Worm (Caenorhabditis elegans) whole organism, L1 larva: Measurements from ENCODE around the gene C50B6.3.

Experiments used
- C04F5.9 ChIP-seq: sonication (generic microtip); optimal IDR thresholded peaks from 2 replicates; lab custom pipeline; 2016; ENCODE audit warnings: missing genetic modification characterization, missing compliant biosample characterization
- C16A3.4 ChIP-seq: fragments of 150-350 bp; optimal IDR thresholded peaks from 2 replicates; lab custom pipeline; 2014; ENCODE audit warnings: missing biosample characterization, missing genetic modification characterization
- Y116A8C.19 ChIP-seq: sonication (generic microtip); optimal IDR thresholded peaks from 2 replicates; lab custom pipeline; 2016; ENCODE audit warnings: missing compliant biosample characterization, missing genetic modification characterization, borderline replicate concordance
- aha-1 ChIP-seq: fragments of 150-350 bp; optimal IDR thresholded peaks from 2 replicates; lab custom pipeline; 2014; ENCODE audit warnings: missing biosample characterization, missing genetic modification characterization
- alr-1 ChIP-seq: fragments of 200-800 bp; sonication (Bioruptor generic); optimal IDR thresholded peaks from 2 replicates; lab custom pipeline; 2018; ENCODE audit warnings: borderline replicate concordance, mild to moderate bottlenecking, missing genetic modification characterization, missing compliant biosample characterization
- aly-2 ChIP-seq: fragments of 150-350 bp; optimal IDR thresholded peaks from 2 replicates; lab custom pipeline; 2014; ENCODE audit warnings: missing biosample characterization, missing genetic modification characterization
- blmp-1 ChIP-seq: fragments of 150-350 bp; optimal IDR thresholded peaks from 2 replicates; lab custom pipeline; 2014; ENCODE audit warnings: missing biosample characterization, missing genetic modification characterization
- ceh-90 ChIP-seq: sonication (generic microtip); optimal IDR thresholded peaks from 2 replicates; lab custom pipeline; 2016; ENCODE audit warnings: missing genetic modification characterization, missing compliant biosample characterization
- ces-1 ChIP-seq: fragments of 150-350 bp; optimal IDR thresholded peaks from 2 replicates; lab custom pipeline; 2014; ENCODE audit warnings: missing biosample characterization, missing genetic modification reagents, missing genetic modification characterization
- efl-3 ChIP-seq: fragments of 200-800 bp; sonication (Bioruptor generic); optimal IDR thresholded peaks from 2 replicates; lab custom pipeline; 2018; ENCODE audit warnings: mild to moderate bottlenecking, missing genetic modification characterization, missing compliant biosample characterization
- egl-27 ChIP-seq, 2 experiments: fragments of 150-350 bp in 1 of 2; sonication (generic microtip); optimal IDR thresholded peaks; 3 replicates each; lab custom pipeline; 2017 to 2018; ENCODE audit warnings: missing biosample characterization in 2 of 2, missing genetic modification characterization in 2 of 2, missing genetic modification reagents in 2 of 2
- elt-2 ChIP-seq: sonication (generic microtip); optimal IDR thresholded peaks from 2 replicates; lab custom pipeline; 2016; ENCODE audit warnings: missing genetic modification characterization, mild to moderate bottlenecking, inconsistent platforms, missing compliant biosample characterization, missing genetic modification reagents
- ets-5 ChIP-seq: fragments of 200-800 bp; sonication (Bioruptor generic); IDR thresholded peaks from 2 replicates; pipeline ENCODE4 v1.3.6; 2022; ENCODE audit warnings: missing genetic modification characterization, missing compliant biosample characterization
- fkh-10 ChIP-seq: sonication (generic microtip); optimal IDR thresholded peaks from 2 replicates; lab custom pipeline; 2017; ENCODE audit warnings: missing biosample characterization, missing genetic modification reagents, missing genetic modification characterization
- fkh-4 ChIP-seq: sonication (generic microtip); optimal IDR thresholded peaks from 2 replicates; lab custom pipeline; 2016; ENCODE audit warnings: missing compliant biosample characterization, missing genetic modification characterization, borderline replicate concordance
- fos-1 ChIP-seq: fragments of 150-350 bp; optimal IDR thresholded peaks from 2 replicates; lab custom pipeline; 2014; ENCODE audit warnings: missing biosample characterization, missing genetic modification characterization
- isw-1 ChIP-seq: fragments of 200-800 bp; sonication (Bioruptor generic); IDR thresholded peaks from 2 replicates; pipeline ENCODE4 v1.3.6; 2022; ENCODE audit warnings: missing genetic modification characterization, missing compliant biosample characterization
- jun-1 ChIP-seq: fragments of 150-350 bp; optimal IDR thresholded peaks from 2 replicates; lab custom pipeline; 2014; ENCODE audit warnings: missing biosample characterization, missing genetic modification reagents, missing genetic modification characterization
- lin-13 ChIP-seq: fragments of 150-350 bp; optimal IDR thresholded peaks from 2 replicates; lab custom pipeline; 2014; ENCODE audit warnings: missing biosample characterization, missing genetic modification reagents, missing genetic modification characterization
- lin-14 ChIP-seq: fragments of 200-800 bp; sonication (Bioruptor generic); optimal IDR thresholded peaks from 2 replicates; lab custom pipeline; 2018; ENCODE audit warnings: mild to moderate bottlenecking, missing genetic modification characterization, moderate library complexity, missing compliant biosample characterization
- lir-3 ChIP-seq: sonication (generic microtip); optimal IDR thresholded peaks from 2 replicates; lab custom pipeline; 2016; ENCODE audit warnings: mild to moderate bottlenecking, missing genetic modification characterization, moderate library complexity, missing compliant biosample characterization; ENCODE audit not compliant: poor library complexity
- mef-2 ChIP-seq: fragments of 150-350 bp; optimal IDR thresholded peaks from 2 replicates; lab custom pipeline; 2014; ENCODE audit warnings: missing biosample characterization, missing genetic modification characterization
- mep-1 ChIP-seq: fragments of 150-350 bp; optimal IDR thresholded peaks from 2 replicates; lab custom pipeline; 2014; ENCODE audit warnings: missing biosample characterization, missing genetic modification characterization
- nhr-237 ChIP-seq: fragments of 150-350 bp; optimal IDR thresholded peaks from 2 replicates; lab custom pipeline; 2014; ENCODE audit warnings: missing biosample characterization, missing genetic modification characterization
- nhr-47 ChIP-seq: sonication (generic microtip); optimal IDR thresholded peaks from 2 replicates; lab custom pipeline; 2016; ENCODE audit warnings: mild to moderate bottlenecking, missing genetic modification characterization, moderate library complexity, missing compliant biosample characterization
- nhr-71 ChIP-seq: sonication (generic microtip); optimal IDR thresholded peaks from 2 replicates; lab custom pipeline; 2016; ENCODE audit warnings: mild to moderate bottlenecking, missing genetic modification characterization, moderate library complexity, missing compliant biosample characterization
- nhr-76 ChIP-seq: sonication (generic microtip); optimal IDR thresholded peaks from 2 replicates; lab custom pipeline; 2017; ENCODE audit warnings: missing biosample characterization, missing genetic modification characterization
- nhr-84 ChIP-seq: sonication (generic microtip); optimal IDR thresholded peaks from 2 replicates; lab custom pipeline; 2017; ENCODE audit warnings: missing biosample characterization, missing genetic modification characterization
- nhr-85 ChIP-seq: sonication (generic microtip); peaks from one replicate; lab custom pipeline; 2016; ENCODE audit warnings: missing genetic modification characterization, inconsistent platforms, missing compliant biosample characterization
- nhr-90 ChIP-seq: sonication (generic microtip); optimal IDR thresholded peaks from 2 replicates; lab custom pipeline; 2016; ENCODE audit warnings: mild to moderate bottlenecking, missing genetic modification characterization, missing compliant biosample characterization; ENCODE audit not compliant: poor library complexity
- pqm-1 ChIP-seq: sonication (generic microtip); optimal IDR thresholded peaks from 3 replicates; lab custom pipeline; 2017; ENCODE audit warnings: missing biosample characterization, missing genetic modification characterization
- snu-23 ChIP-seq: sonication (generic microtip); optimal IDR thresholded peaks from 2 replicates; lab custom pipeline; 2016; ENCODE audit warnings: missing genetic modification characterization, missing compliant biosample characterization
- tbx-2 ChIP-seq: sonication (generic microtip); optimal IDR thresholded peaks from 2 replicates; lab custom pipeline; 2016; ENCODE audit warnings: missing genetic modification characterization, missing compliant biosample characterization
- unc-30 ChIP-seq: sonication (generic microtip); optimal IDR thresholded peaks from 2 replicates; lab custom pipeline; 2017; ENCODE audit warnings: missing biosample characterization, missing genetic modification characterization
- unc-98 ChIP-seq: fragments of 200-800 bp; sonication (Bioruptor generic); IDR thresholded peaks from 2 replicates; pipeline ENCODE4 v1.3.6; 2022; ENCODE audit warnings: missing genetic modification characterization, missing compliant biosample characterization
- zip-4 ChIP-seq: fragments of 200-800 bp; sonication (Bioruptor generic); optimal IDR thresholded peaks from 2 replicates; lab custom pipeline; 2018; ENCODE audit warnings: mild to moderate bottlenecking, missing genetic modification characterization, moderate library complexity, missing compliant biosample characterization
- ztf-4 ChIP-seq: fragments of 150-350 bp; optimal IDR thresholded peaks from 2 replicates; lab custom pipeline; 2014; ENCODE audit warnings: missing biosample characterization, missing genetic modification characterization

Gene C50B6.3

ce11 chrV:13334447-13334846, 21.1 kb downstream of the C50B6.3 start (continued):
- no peak for TF ChIP-seq jun-1 (tag; lab: Kevin White, UChicago)
- TF ChIP-seq snu-23 (GFP tag; lab: Kevin White, UChicago) = no peak
- TF ChIP-seq zip-4 (GFP tag; lab: Kevin White, UChicago) = no peak
- no peak for TF ChIP-seq fos-1 (tag; lab: Kevin White, UChicago)
- TF ChIP-seq elt-2 (tag; lab: Kevin White, UChicago) = no peak

ce11 chrV:13335883-13336419, 22.6 kb downstream of the C50B6.3 start, which contains the start of gene C50B6.9:
C50B6.9 (plus strand) TSS chrV:13336369.
- TF ChIP-seq mep-1 (peak; percentile 26), blmp-1 (tag; lab: Kevin White, UChicago) (peak; percentile 21), aha-1 (no peak)

ce11 chrV:13338037-13338436, 24.7 kb downstream of the C50B6.3 start:
- TF ChIP-seq C16A3.4 (tag; lab: Kevin White, UChicago) (no peak), alr-1 (no peak), elt-2 (tag; lab: Kevin White, UChicago) (no peak), nhr-47 (tag; lab: Kevin White, UChicago) (no peak), ets-5 (GFP tag; lab: Robert Waterston, UW) (no peak), snu-23 (GFP tag; lab: Kevin White, UChicago) (no peak), egl-27 (tag; optimal IDR thresholded peaks at IDR 0.05; lab: Kevin White, UChicago) (no peak), lin-13 (GFP tag; lab: Kevin White, UChicago) (no peak), Y116A8C.19 (tag; lab: Kevin White, UChicago) (no peak), nhr-84 (no peak), tbx-2 (no peak), ztf-4 (tag; lab: Kevin White, UChicago) (no peak), fkh-4 (tag; lab: Kevin White, UChicago) (no peak)
- TF ChIP-seq, all 84 proteins: peak for 0

ce11 chrV:13339633-13340290, 26.4 kb downstream of the C50B6.3 start, which contains the start of the genes str-4 and lgc-48:
str-4 (minus strand) TSS chrV:13339733.
lgc-48 (plus strand) TSS chrV:13340240.
- TF ChIP-seq ceh-90 (tag; lab: Kevin White, UChicago) (no peak), C04F5.9 (tag; lab: Kevin White, UChicago) (no peak), mef-2 (tag; lab: Kevin White, UChicago) (no peak), nhr-85 (tag; lab: Kevin White, UChicago) (no peak), nhr-237 (tag; lab: Kevin White, UChicago) (no peak), unc-98 (no peak), C16A3.4 (tag; lab: Kevin White, UChicago) (no peak), nhr-76 (tag; lab: Kevin White, UChicago) (no peak), lir-3 (tag; lab: Kevin White, UChicago) (no peak), nhr-90 (no peak), fkh-4 (tag; lab: Kevin White, UChicago) (no peak), pqm-1 (tag; lab: Kevin White, UChicago) (no peak), nhr-71 (no peak), fkh-10 (no peak), aly-2 (tag; lab: Kevin White, UChicago) (no peak), ces-1 (no peak), efl-3 (GFP tag; lab: Kevin White, UChicago) (no peak), unc-30 (tag; lab: Kevin White, UChicago) (no peak), lin-14 (GFP tag; lab: Kevin White, UChicago) (no peak), isw-1 (no peak)
